Fruit fly (Drosophila melanogaster): ENCODE measurements around the gene Cpr65Ec.
A peak's percentile ranks its signal among the peaks of the same experiment; 100 is the strongest.

The Cpr65Ec gene

DNA sequence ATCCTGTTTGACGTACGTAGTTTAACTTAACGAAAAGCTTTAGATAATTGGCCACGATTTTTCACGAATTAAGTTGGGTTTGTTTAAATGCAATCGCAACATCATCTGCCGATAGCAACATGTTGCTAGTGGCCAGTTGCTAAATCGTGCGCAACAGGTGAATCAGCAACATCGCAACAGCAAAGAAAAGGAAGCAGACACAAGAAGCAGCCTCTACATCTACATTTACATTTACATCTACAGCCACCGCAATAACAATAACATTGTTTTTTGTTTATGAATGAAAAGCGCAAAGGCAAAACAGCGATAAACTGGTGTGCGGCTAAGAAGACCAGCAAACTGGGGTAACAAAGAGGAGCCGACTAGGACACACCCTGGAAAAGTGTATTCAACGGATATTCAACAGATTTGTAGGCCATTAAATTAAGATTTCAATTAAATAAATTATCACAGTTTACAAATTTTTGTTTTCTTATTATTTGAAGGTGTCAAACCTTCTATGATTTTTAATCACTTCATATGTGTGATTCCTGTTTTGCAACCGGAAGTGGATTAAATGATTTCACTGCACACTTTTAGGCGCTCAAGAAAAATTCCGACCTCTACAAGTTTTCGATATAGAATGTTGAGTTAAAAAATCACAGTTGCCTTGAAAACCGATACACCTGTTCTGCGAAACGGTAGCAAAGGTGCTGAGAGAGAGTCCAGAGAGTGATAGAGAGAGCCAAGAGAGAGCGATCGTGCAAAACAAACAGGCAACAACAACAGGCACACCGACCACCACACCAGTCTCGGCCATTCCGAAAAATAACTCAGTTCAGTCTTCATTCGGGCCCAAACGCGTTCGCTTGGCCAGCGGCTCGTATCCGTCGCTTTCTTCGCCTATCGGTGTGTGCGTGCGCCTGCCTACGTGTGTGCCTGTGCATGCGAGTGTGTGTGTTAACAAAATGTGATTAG is 41.0 kb downstream of the Cpr65Ec start, which contains the start of gene melt (continued):
- peak; percentile 54; the same call in 1 of the 3 replicates for TF ChIP-seq mld (GFP tag; IDR thresholded peaks at IDR 0.05; ENCODE audit: partially characterized antibody)
- TF ChIP-seq chn (GFP tag; optimal IDR thresholded peaks at IDR 0.05), result peak; percentile 92
- no peak for TF ChIP-seq sim (GFP tag; IDR thresholded peaks at IDR 0.05)
- TF ChIP-seq Atf6 (GFP tag; IDR thresholded peaks at IDR 0.05), result peak; percentile 85
- peak; percentile 23 for TF ChIP-seq Elba2 (GFP tag; optimal IDR thresholded peaks at IDR 0.05)
- peak; percentile 85 for TF ChIP-seq nau (GFP tag; optimal IDR thresholded peaks at IDR 0.05)
- TF ChIP-seq br (optimal IDR thresholded peaks at IDR 0.05), result no peak
- peak; percentile 88 for TF ChIP-seq CG1529 (GFP tag; optimal IDR thresholded peaks at IDR 0.05)
- peak; percentile 87 for TF ChIP-seq CG15269 (tag; optimal IDR thresholded peaks at IDR 0.05)
- TF ChIP-seq D19B (GFP tag; optimal IDR thresholded peaks at IDR 0.05), result peak; percentile 99
- TF ChIP-seq btn (GFP tag; optimal IDR thresholded peaks at IDR 0.05), result peak; percentile 81
- peak; percentile 93 for TF ChIP-seq tio (GFP tag; optimal IDR thresholded peaks at IDR 0.05)
- 0 out of 2 replicates have a peak, but pooled peaks have one; percentile 17 for TF ChIP-seq chm (GFP tag; IDR thresholded peaks at IDR 0.05)
- peak; percentile 81 for TF ChIP-seq Hmx (GFP tag; optimal IDR thresholded peaks at IDR 0.05)
- TF ChIP-seq CG16815 (GFP tag; optimal IDR thresholded peaks at IDR 0.05), result peak; percentile 89
- peak; percentile 83 for TF ChIP-seq D19A (tag; optimal IDR thresholded peaks at IDR 0.05)
- TF ChIP-seq CG2129 (GFP tag; IDR thresholded peaks at IDR 0.05; ENCODE audit: partially characterized antibody), result no peak
- TF ChIP-seq wor (GFP tag; IDR thresholded peaks at IDR 0.05), result peak; percentile 62; the same call in 1 of the 2 replicates
- 0 out of 3 replicates have a peak, but pooled peaks have one; percentile 66 for TF ChIP-seq jigr1 (GFP tag; IDR thresholded peaks at IDR 0.05)
- TF ChIP-seq CG9437 (GFP tag; optimal IDR thresholded peaks at IDR 0.05), result peak; percentile 88
- TF ChIP-seq slou (GFP tag; optimal IDR thresholded peaks at IDR 0.05), result peak; percentile 78
- peak in 1 of 2 experiments; percentile 45 for TF ChIP-seq Hr78 (GFP tag; optimal IDR thresholded peaks at IDR 0.05)
- peak; percentile 83 for TF ChIP-seq nerfin-1 (tag; optimal IDR thresholded peaks at IDR 0.05)
- peak; percentile 82; the same call in 2 of the 3 replicates for TF ChIP-seq CG11093 (GFP tag; IDR thresholded peaks at IDR 0.05)
- peak; percentile 90 for TF ChIP-seq CG12391 (tag; optimal IDR thresholded peaks at IDR 0.05)
- TF ChIP-seq fd3F (GFP tag; optimal IDR thresholded peaks at IDR 0.05), result peak; percentile 75
- TF ChIP-seq sqz (GFP tag; optimal IDR thresholded peaks at IDR 0.05), result peak; percentile 60
- peak; percentile 64 for TF ChIP-seq yki (optimal IDR thresholded peaks at IDR 0.05)
- TF ChIP-seq chif (GFP tag; optimal IDR thresholded peaks at IDR 0.05), result peak; percentile 88 to 90
- TF ChIP-seq CG10209 (GFP tag; optimal IDR thresholded peaks at IDR 0.05), result peak; percentile 91
- peak; percentile 83 for TF ChIP-seq Bteb2 (GFP tag; optimal IDR thresholded peaks at IDR 0.05)
- peak; percentile 89 for TF ChIP-seq Camta (GFP tag; optimal IDR thresholded peaks at IDR 0.05)
- peak; percentile 75 for TF ChIP-seq tup (GFP tag; optimal IDR thresholded peaks at IDR 0.05)
- TF ChIP-seq CG31365 (tag; optimal IDR thresholded peaks at IDR 0.05), result no peak
- TF ChIP-seq onecut (GFP tag; IDR thresholded peaks at IDR 0.05), result peak; percentile 66
- peak; percentile 75 for TF ChIP-seq CG2889 (GFP tag; IDR thresholded peaks at IDR 0.05)
- no peak for TF ChIP-seq hkb (optimal IDR thresholded peaks at IDR 0.05)
- peak; percentile 73 for TF ChIP-seq hkb (GFP tag; IDR thresholded peaks at IDR 0.05)
- TF ChIP-seq az2 (GFP tag; optimal IDR thresholded peaks at IDR 0.05), result peak; percentile 89
- peak; percentile 75 for TF ChIP-seq unpg (GFP tag; optimal IDR thresholded peaks at IDR 0.05)
- TF ChIP-seq toy (GFP tag; IDR thresholded peaks at IDR 0.05), result no peak; the same call in 1 of the 2 replicates
- no peak for TF ChIP-seq Doc3 (GFP tag; IDR thresholded peaks at IDR 0.05; ENCODE audit: partially characterized antibody)
- TF ChIP-seq CG4360 (GFP tag; IDR thresholded peaks at IDR 0.05), result peak; percentile 99
- TF ChIP-seq CG8944 (GFP tag; optimal IDR thresholded peaks at IDR 0.05), result peak; percentile 82
- TF ChIP-seq CG4854 (GFP tag; optimal IDR thresholded peaks at IDR 0.05), result peak; percentile 82
- TF ChIP-seq inv (GFP tag; IDR thresholded peaks at IDR 0.05; ENCODE audit: partially characterized antibody), result no peak
- peak; percentile 93 for TF ChIP-seq CG2120 (GFP tag; optimal IDR thresholded peaks at IDR 0.05)
- TF ChIP-seq dmrt99B (tag; optimal IDR thresholded peaks at IDR 0.05), result peak; percentile 89

Measured in whole organism, embryonic.